Worm (Caenorhabditis elegans) whole organism, L3 larva: ENCODE measurements around the gene F55C9.15.

ENCODE experiments used
- R02D3.7 ChIP-seq: fragments of 150-350 bp; optimal IDR thresholded peaks from 2 replicates; lab custom pipeline; 2014; ENCODE audit warnings: missing biosample characterization, missing genetic modification characterization
- ZK546.5 ChIP-seq: sonication (generic microtip); optimal IDR thresholded peaks from 2 replicates; lab custom pipeline; 2017; ENCODE audit warnings: missing biosample characterization, missing genetic modification characterization
- aly-2 ChIP-seq: fragments of 150-350 bp; optimal IDR thresholded peaks from 2 replicates; lab custom pipeline; 2014; ENCODE audit warnings: missing biosample characterization, missing genetic modification characterization
- ama-1 ChIP-seq: fragments of 150-350 bp; optimal IDR thresholded peaks from 2 replicates; lab custom pipeline; 2018
- ceh-16 ChIP-seq: sonication (generic microtip); optimal IDR thresholded peaks from 2 replicates; lab custom pipeline; 2017; ENCODE audit warnings: missing biosample characterization, missing genetic modification characterization
- ceh-28 ChIP-seq: fragments of 150-350 bp; optimal IDR thresholded peaks from 2 replicates; lab custom pipeline; 2014; ENCODE audit warnings: missing biosample characterization, missing genetic modification reagents, missing genetic modification characterization
- ceh-9 ChIP-seq: sonication (generic microtip); optimal IDR thresholded peaks from 2 replicates; lab custom pipeline; 2018; ENCODE audit warnings: missing biosample characterization, missing genetic modification characterization
- daf-12 ChIP-seq: fragments of 150-350 bp; optimal IDR thresholded peaks from 2 replicates; lab custom pipeline; 2014; ENCODE audit warnings: missing biosample characterization, missing genetic modification reagents, missing genetic modification characterization
- egl-27 ChIP-seq: sonication (generic microtip); optimal IDR thresholded peaks from 4 replicates; lab custom pipeline; 2017; ENCODE audit warnings: missing biosample characterization, missing genetic modification reagents, missing genetic modification characterization
- egl-5 ChIP-seq: fragments of 150-350 bp; optimal IDR thresholded peaks from 2 replicates; lab custom pipeline; 2017; ENCODE audit warnings: missing biosample characterization, missing genetic modification reagents, missing genetic modification characterization, inconsistent platforms
- elt-1 ChIP-seq: fragments of 150-350 bp; optimal IDR thresholded peaks from 2 replicates; lab custom pipeline; 2014; ENCODE audit warnings: missing biosample characterization, missing genetic modification characterization
- elt-3 ChIP-seq, 3 experiments: fragments of 150-350 bp in 1 of 3; sonication (generic microtip) in 2 of 3; optimal IDR thresholded peaks; 2 replicates in 2 of 3; 4 replicates in 1 of 3; lab custom pipeline; 2014 to 2017; ENCODE audit warnings: missing biosample characterization in 3 of 3, missing genetic modification characterization in 3 of 3
- eor-1 ChIP-seq, 2 experiments: fragments of 150-350 bp; optimal IDR thresholded peaks; 2 replicates each; lab custom pipeline; 2014 to 2018; ENCODE audit warnings: missing biosample characterization in 2 of 2, missing genetic modification characterization in 2 of 2
- fkh-10 ChIP-seq: sonication (generic microtip); optimal IDR thresholded peaks from 2 replicates; lab custom pipeline; 2017; ENCODE audit warnings: missing biosample characterization, missing genetic modification reagents, missing genetic modification characterization
- fkh-2 ChIP-seq: fragments of 150-350 bp; optimal IDR thresholded peaks from 2 replicates; lab custom pipeline; 2014; ENCODE audit warnings: missing biosample characterization, missing genetic modification reagents, missing genetic modification characterization
- hmg-11 ChIP-seq: sonication (generic microtip); optimal IDR thresholded peaks from 2 replicates; lab custom pipeline; 2016; ENCODE audit warnings: missing genetic modification characterization, missing compliant biosample characterization
- jun-1 ChIP-seq: fragments of 150-350 bp; optimal IDR thresholded peaks from 2 replicates; lab custom pipeline; 2014; ENCODE audit warnings: missing biosample characterization, missing genetic modification reagents, missing genetic modification characterization
- lin-39 ChIP-seq: fragments of 150-350 bp; optimal IDR thresholded peaks from 2 replicates; lab custom pipeline; 2018; ENCODE audit warnings: missing biosample characterization, missing genetic modification reagents, missing genetic modification characterization
- lsy-12 ChIP-seq: sonication (generic microtip); optimal IDR thresholded peaks from 2 replicates; lab custom pipeline; 2016; ENCODE audit warnings: mild to moderate bottlenecking, missing genetic modification characterization, missing compliant biosample characterization
- mdl-1 ChIP-seq: fragments of 150-350 bp; optimal IDR thresholded peaks from 2 replicates; lab custom pipeline; 2014; ENCODE audit warnings: missing biosample characterization, missing genetic modification characterization
- nfya-1 ChIP-seq: sonication (generic microtip); optimal IDR thresholded peaks from 2 replicates; lab custom pipeline; 2017; ENCODE audit warnings: missing genetic modification characterization, mild to moderate bottlenecking, missing compliant biosample characterization, antibody characterized with exemption, moderate library complexity; ENCODE audit not compliant: insufficient read depth
- nhr-12 ChIP-seq: fragments of 150-350 bp; optimal IDR thresholded peaks from 2 replicates; lab custom pipeline; 2014; ENCODE audit warnings: missing biosample characterization, missing genetic modification characterization
- nhr-23 ChIP-seq: fragments of 150-350 bp; optimal IDR thresholded peaks from 2 replicates; lab custom pipeline; 2014; ENCODE audit warnings: missing biosample characterization, missing genetic modification reagents, missing genetic modification characterization
- nhr-237 ChIP-seq: fragments of 150-350 bp; optimal IDR thresholded peaks from 2 replicates; lab custom pipeline; 2014; ENCODE audit warnings: missing biosample characterization, missing genetic modification characterization
- nhr-25 ChIP-seq: sonication (generic microtip); optimal IDR thresholded peaks from 2 replicates; lab custom pipeline; 2017; ENCODE audit warnings: missing biosample characterization, missing genetic modification characterization
- nhr-28 ChIP-seq: fragments of 150-350 bp; optimal IDR thresholded peaks from 2 replicates; lab custom pipeline; 2014; ENCODE audit warnings: missing biosample characterization, missing genetic modification characterization
- nhr-43 ChIP-seq: sonication (generic microtip); optimal IDR thresholded peaks from 2 replicates; lab custom pipeline; 2016; ENCODE audit warnings: mild to moderate bottlenecking, missing genetic modification characterization, missing compliant biosample characterization; ENCODE audit not compliant: poor library complexity, severe bottlenecking
- nhr-67 ChIP-seq: fragments of 150-350 bp; optimal IDR thresholded peaks from 2 replicates; lab custom pipeline; 2014; ENCODE audit warnings: missing biosample characterization, missing genetic modification characterization
- nhr-76 ChIP-seq: fragments of 150-350 bp; sonication (generic microtip); optimal IDR thresholded peaks from 5 replicates; lab custom pipeline; 2014; ENCODE audit warnings: missing biosample characterization, missing genetic modification characterization
- nhr-77 ChIP-seq: fragments of 150-350 bp; optimal IDR thresholded peaks from 2 replicates; lab custom pipeline; 2014; ENCODE audit warnings: missing biosample characterization, missing genetic modification characterization
- pha-4 ChIP-seq: fragments of 150-350 bp; optimal IDR thresholded peaks from 2 replicates; lab custom pipeline; 2014; ENCODE audit warnings: missing biosample characterization, missing genetic modification reagents, missing genetic modification characterization
- skn-1 ChIP-seq: fragments of 150-350 bp; optimal IDR thresholded peaks from 2 replicates; lab custom pipeline; 2014; ENCODE audit warnings: missing biosample characterization, missing genetic modification characterization
- unc-39 ChIP-seq: sonication (generic microtip); optimal IDR thresholded peaks from 4 replicates; lab custom pipeline; 2017; ENCODE audit warnings: missing biosample characterization, missing genetic modification characterization
- zag-1 ChIP-seq: fragments of 150-350 bp; optimal IDR thresholded peaks from 2 replicates; lab custom pipeline; 2014; ENCODE audit warnings: missing biosample characterization, missing genetic modification characterization
- ztf-11 ChIP-seq: fragments of 150-350 bp; optimal IDR thresholded peaks from 2 replicates; lab custom pipeline; 2014; ENCODE audit warnings: missing biosample characterization, missing genetic modification characterization
- ztf-4 ChIP-seq: fragments of 150-350 bp; optimal IDR thresholded peaks from 2 replicates; lab custom pipeline; 2014; ENCODE audit warnings: missing biosample characterization, missing genetic modification characterization

F55C9.15 gene

ce11 chrV:19306906-19307305 is at the start of gene F55C9.15:
Gene F55C9.15, minus strand, starts transcription at chrV:19307006.
- no peak for TF ChIP-seq eor-1 (tag; optimal IDR thresholded peaks at IDR 0.05; lab: Kevin White, UChicago)
- TF ChIP-seq, all 47 proteins: peak for 0

- TF ChIP-seq hmg-11 (tag; lab: Kevin White, UChicago) (no peak), nhr-23 (tag; lab: Kevin White, UChicago) (no peak), elt-3 (tag; optimal IDR thresholded peaks at IDR 0.05; lab: Kevin White, UChicago) (no peak), fkh-10 (GFP tag; lab: Kevin White, UChicago) (no peak), R02D3.7 (tag; lab: Kevin White, UChicago) (no peak), egl-5 (no peak), ztf-11 (tag; lab: Kevin White, UChicago) (no peak), nhr-76 (no peak), nhr-67 (no peak), aly-2 (tag; lab: Kevin White, UChicago) (no peak), fkh-2 (no peak), nhr-237 (no peak), nhr-77 (tag; lab: Kevin White, UChicago) (no peak), lsy-12 (no peak), ceh-16 (tag; lab: Kevin White, UChicago) (no peak)
These were observed 48.4 kb upstream of the F55C9.15 start for ce11 chrV:19355219-19355618.

ce11 chrV:19354506-19354905 is 47.7 kb upstream of the F55C9.15 start:
- TF ChIP-seq elt-1 (tag; lab: Kevin White, UChicago): no peak
- no peak for TF ChIP-seq pha-4 (tag; lab: Kevin White, UChicago)
- TF ChIP-seq hmg-11 (tag; lab: Kevin White, UChicago): no peak
- TF ChIP-seq nhr-25 (tag; lab: Kevin White, UChicago): no peak
- TF ChIP-seq aly-2 (tag; lab: Kevin White, UChicago): no peak
- no peak for TF ChIP-seq egl-5
- TF ChIP-seq egl-27 (tag; lab: Kevin White, UChicago): no peak
- no peak for TF ChIP-seq ztf-4

ce11 chrV:19351944-19352343 is 45.1 kb upstream of the F55C9.15 start:
- no peak for TF ChIP-seq nhr-28 (tag; lab: Kevin White, UChicago)
- no peak for TF ChIP-seq skn-1 (tag; lab: Kevin White, UChicago)
- no peak for TF ChIP-seq nhr-67
- TF ChIP-seq nfya-1: no peak
- TF ChIP-seq zag-1 (tag; lab: Kevin White, UChicago): no peak
- TF ChIP-seq egl-27 (tag; lab: Kevin White, UChicago): no peak
- TF ChIP-seq daf-12 (tag; lab: Kevin White, UChicago): no peak
- no peak for TF ChIP-seq hmg-11 (tag; lab: Kevin White, UChicago)
- TF ChIP-seq fkh-10 (GFP tag; lab: Kevin White, UChicago): no peak
- TF ChIP-seq ama-1: no peak
- no peak for TF ChIP-seq ceh-9
- no peak for TF ChIP-seq jun-1 (tag; lab: Kevin White, UChicago)
- no peak for TF ChIP-seq nhr-25 (tag; lab: Kevin White, UChicago)
- TF ChIP-seq eor-1 (tag; optimal IDR thresholded peaks at IDR 0.05; lab: Kevin White, UChicago): no peak
- TF ChIP-seq nhr-12 (tag; lab: Kevin White, UChicago): no peak
- TF ChIP-seq ceh-28: no peak
- TF ChIP-seq nhr-237: no peak
- no peak for TF ChIP-seq mdl-1 (tag; lab: Kevin White, UChicago)
- TF ChIP-seq, all 47 proteins: peak for 0

ce11 chrV:19337333-19337732 is 30.5 kb upstream of the F55C9.15 start:
- no peak for TF ChIP-seq nhr-43 (tag; lab: Kevin White, UChicago)
- TF ChIP-seq eor-1 (tag; optimal IDR thresholded peaks at IDR 0.05; lab: Kevin White, UChicago): no peak
- no peak for TF ChIP-seq nhr-12 (tag; lab: Kevin White, UChicago)
- TF ChIP-seq ceh-28: peak; percentile 20
- TF ChIP-seq ZK546.5 (tag; lab: Kevin White, UChicago): no peak
- no peak for TF ChIP-seq fkh-2

- TF ChIP-seq lin-39 (tag; lab: Kevin White, UChicago): no peak
- no peak for TF ChIP-seq unc-39 (tag; lab: Kevin White, UChicago)
- no peak for TF ChIP-seq skn-1 (tag; lab: Kevin White, UChicago)
- TF ChIP-seq hmg-11 (tag; lab: Kevin White, UChicago): no peak
These were observed 22.5 kb upstream of the F55C9.15 start, which contains the start of gene fbxb-65 for ce11 chrV:19329263-19329662. Gene fbxb-65, plus strand, starts transcription at chrV:19329563.
